Worm (Caenorhabditis elegans): ENCODE data around the gene dlat-1.
A peak's percentile ranks its signal among the peaks of the same experiment; 100 is the strongest.

Gene dlat-1

ce11 chrV:14457070-14457469 is 10.0 kb upstream of the dlat-1 start, which contains the start of gene coh-3 (continued):
- TF ChIP-seq sdz-38 (tag; optimal IDR thresholded peaks at IDR 0.05) (no peak), atf-7 (tag; optimal IDR thresholded peaks at IDR 0.05) (no peak), madf-8 (GFP tag; conservative IDR thresholded peaks at IDR 0.05) (peak; percentile 96), Y79H2A.3 (GFP tag; conservative IDR thresholded peaks at IDR 0.05) (no peak), bed-1 (GFP tag; IDR thresholded peaks at IDR 0.05) (no peak), hmg-20 (GFP tag; IDR thresholded peaks at IDR 0.05) (no peak), ceh-27 (GFP tag; optimal IDR thresholded peaks at IDR 0.05) (no peak), lsl-1 (GFP tag; optimal IDR thresholded peaks at IDR 0.05) (peak; percentile 99), B0261.1 (tag; optimal IDR thresholded peaks at IDR 0.05) (no peak), let-607 (tag; optimal IDR thresholded peaks at IDR 0.05) (no peak), T07F8.4 (tag; optimal IDR thresholded peaks at IDR 0.05) (no peak), C06A6.2 (GFP tag; conservative IDR thresholded peaks at IDR 0.05) (no peak), Y56A3A.18 (GFP tag; IDR thresholded peaks at IDR 0.05) (no peak), aptf-2 (GFP tag; conservative IDR thresholded peaks at IDR 0.05) (peak; percentile 65; the same call in 1 of the 2 replicates), dpl-1 (GFP tag; optimal IDR thresholded peaks at IDR 0.05) (peak; percentile 90), gei-17 (GFP tag; optimal IDR thresholded peaks at IDR 0.05) (no peak), B0019.2 (GFP tag; conservative IDR thresholded peaks at IDR 0.05) (peak; percentile 33; the same call in 1 of the 2 replicates), tbp1 (GFP tag; optimal IDR thresholded peaks at IDR 0.05) (peak; percentile 69), dox-1 (GFP tag; IDR thresholded peaks at IDR 0.05) (peak; percentile 81), B0035.1 (tag; optimal IDR thresholded peaks at IDR 0.05) (no peak), nhr-80 (tag; optimal IDR thresholded peaks at IDR 0.05) (no peak), efl-1 (GFP tag; optimal IDR thresholded peaks at IDR 0.05) (peak; percentile 96), Y95B8A.8 (GFP tag; IDR thresholded peaks at IDR 0.05) (0 out of 2 replicates have a peak, but pooled peaks have one; percentile 35), ceh-79 (tag; optimal IDR thresholded peaks at IDR 0.05) (no peak), attf-6 (GFP tag; IDR thresholded peaks at IDR 0.05) (peak; percentile 70), bed-2 (GFP tag; IDR thresholded peaks at IDR 0.05) (no peak), somi-1 (GFP tag; optimal IDR thresholded peaks at IDR 0.05) (no peak), athp-1 (tag; optimal IDR thresholded peaks at IDR 0.05) (peak; percentile 25), cebp-2 (GFP tag; IDR thresholded peaks at IDR 0.05) (no peak), F39B2.1 (GFP tag; IDR thresholded peaks at IDR 0.05) (no peak), unc-130 (GFP tag; optimal IDR thresholded peaks at IDR 0.05) (peak; percentile 59), F37B4.10 (GFP tag; IDR thresholded peaks at IDR 0.05) (no peak), cebp-1 (GFP tag; IDR thresholded peaks at IDR 0.05) (no peak), cebp-1 (tag; optimal IDR thresholded peaks at IDR 0.05) (no peak), Y53F4B.3 (GFP tag; IDR thresholded peaks at IDR 0.05) (peak; percentile 61; the same call in 1 of the 2 replicates), lag-1 (GFP tag; IDR thresholded peaks at IDR 0.05) (no peak), Y53G8AR.9 (GFP tag; conservative IDR thresholded peaks at IDR 0.05) (peak; percentile 81), fkh-3 (tag; optimal IDR thresholded peaks at IDR 0.05) (no peak), ceh-91 (GFP tag; IDR thresholded peaks at IDR 0.05) (peak; percentile 96), ceh-100 (GFP tag; IDR thresholded peaks at IDR 0.05) (peak; percentile 57; the same call in 1 of the 2 replicates), nhr-179 (tag; optimal IDR thresholded peaks at IDR 0.05) (no peak), madf-6 (GFP tag; IDR thresholded peaks at IDR 0.05) (peak; percentile 99), egrh-3 (GFP tag; IDR thresholded peaks at IDR 0.05) (no peak), attf-3 (GFP tag; conservative IDR thresholded peaks at IDR 0.05) (no peak), ccch-3 (GFP tag; optimal IDR thresholded peaks at IDR 0.05) (no peak), lsy-27 (tag; optimal IDR thresholded peaks at IDR 0.05; ENCODE audit: borderline replicate concordance, insufficient read depth) (no peak), snpc-3.4 (tag; optimal IDR thresholded peaks at IDR 0.05) (peak; percentile 95), mcd-1 (GFP tag; IDR thresholded peaks at IDR 0.05) (peak; percentile 63), ztf-28 (GFP tag; IDR thresholded peaks at IDR 0.05) (peak; percentile 53; the same call in 1 of the 2 replicates)
